Worm (Caenorhabditis elegans): Measurements from ENCODE around the gene C48D1.1.

The C48D1.1 gene

DNA sequence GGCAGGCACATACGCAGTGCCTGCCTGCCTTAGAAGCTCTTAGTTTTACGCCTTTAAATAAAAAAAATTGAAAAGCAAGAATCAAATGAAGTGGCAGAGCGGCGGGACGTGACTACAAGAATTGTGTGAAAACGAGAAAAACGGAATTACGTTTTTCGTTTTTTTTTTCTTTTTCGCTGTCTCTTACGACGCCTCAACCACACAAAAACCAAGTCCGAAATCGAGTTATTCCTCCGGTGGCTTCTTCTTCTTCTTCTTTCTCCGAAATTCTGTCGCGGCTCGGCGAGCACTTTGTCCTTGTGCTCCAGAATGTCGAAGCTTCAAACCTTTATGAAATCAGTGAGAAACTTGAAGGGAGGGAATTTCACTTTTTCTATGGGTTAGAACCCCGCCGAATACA, 23.4 kb upstream of the C48D1.1 start:
- TF ChIP-seq fkh-10 (GFP tag; optimal IDR thresholded peaks at IDR 0.05) (peak; percentile 72), dsc-1 (tag; optimal IDR thresholded peaks at IDR 0.05) (no peak)

DNA sequence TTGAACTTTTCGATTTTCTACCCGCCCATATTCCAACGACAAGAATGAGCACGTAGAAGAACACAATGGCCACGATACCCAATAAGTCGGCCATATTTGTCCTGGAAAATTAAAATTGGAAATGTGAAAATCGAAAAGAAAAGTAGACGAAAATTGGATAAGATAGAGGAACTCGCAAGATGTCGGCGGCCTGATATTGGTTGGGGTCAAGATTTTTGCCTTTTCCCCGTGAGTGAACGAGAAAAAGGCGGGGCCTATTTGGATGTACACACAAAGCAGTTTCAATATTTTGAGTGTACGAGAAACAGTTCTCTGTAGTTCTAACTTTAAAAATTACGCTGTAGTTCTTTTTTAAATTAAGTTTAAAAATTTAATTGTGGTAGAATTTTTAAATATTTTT, 17.3 kb upstream of the C48D1.1 start, which contains the start of gene cho-1:
Gene cho-1 (minus strand): TSS at position 101 of the 400 bp plus-strand sequence.
- no peak for TF ChIP-seq Y116A8C.19 (tag; optimal IDR thresholded peaks at IDR 0.05; ENCODE audit: borderline replicate concordance)
- no peak for TF ChIP-seq lsy-2 (tag; optimal IDR thresholded peaks at IDR 0.05)

DNA sequence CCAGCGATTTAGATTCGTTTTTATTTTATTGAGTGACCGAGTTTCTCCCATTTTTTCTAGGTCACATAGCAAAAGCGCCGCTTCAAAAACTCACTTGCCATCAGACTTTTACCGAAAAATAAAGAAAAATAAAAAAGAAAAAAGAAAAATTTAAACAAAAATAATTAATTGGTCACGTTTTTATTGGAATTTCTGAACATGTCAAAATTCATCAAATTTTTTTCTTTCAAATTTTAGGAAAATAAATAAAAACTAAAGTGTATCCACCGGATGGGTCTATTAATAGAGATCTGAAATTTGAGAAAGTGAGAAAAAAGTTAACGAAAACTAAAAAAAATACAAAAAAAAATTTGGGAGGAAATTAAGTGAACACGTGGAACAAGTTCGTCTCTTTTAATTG, 12.4 kb upstream of the C48D1.1 start, which contains the start of gene C48D1.9:
Gene C48D1.9 (minus strand): TSS at position 101 of the 400 bp plus-strand sequence.
- no peak for TF ChIP-seq lin-14 (GFP tag; optimal IDR thresholded peaks at IDR 0.05)
- TF ChIP-seq fkh-10 (GFP tag; optimal IDR thresholded peaks at IDR 0.05) = no peak
- TF ChIP-seq efl-3 (GFP tag; optimal IDR thresholded peaks at IDR 0.05) = no peak
- no peak for TF ChIP-seq nhr-77 (tag; optimal IDR thresholded peaks at IDR 0.05)
- no peak for TF ChIP-seq jun-1 (tag; optimal IDR thresholded peaks at IDR 0.05)
- no peak for TF ChIP-seq skn-1 (tag; optimal IDR thresholded peaks at IDR 0.05)

DNA sequence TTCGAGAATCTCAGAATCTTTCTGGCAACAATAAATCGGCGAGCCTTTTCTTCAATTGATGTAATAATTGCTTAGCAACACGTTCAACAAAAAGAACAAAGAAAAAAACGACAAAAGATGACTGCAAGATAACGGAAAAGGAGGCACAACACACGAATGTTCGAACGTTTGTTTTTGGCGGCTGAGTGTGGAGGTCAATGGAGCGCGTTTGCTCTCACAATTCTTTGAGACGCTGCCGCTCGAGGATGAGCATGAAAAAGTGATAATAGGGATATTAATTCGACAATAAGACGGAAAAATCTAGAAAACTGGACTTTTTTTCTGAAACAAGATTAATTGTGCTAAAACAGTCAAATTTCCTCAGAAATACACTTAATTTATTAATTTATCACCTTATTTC, 8.7 kb upstream of the C48D1.1 start:
- TF ChIP-seq dpl-1 (GFP tag; optimal IDR thresholded peaks at IDR 0.05) (peak; percentile 68 to 84 (median 77)), lin-35 (GFP tag; optimal IDR thresholded peaks at IDR 0.05) (peak; percentile 65 to 90), efl-1 (optimal IDR thresholded peaks at IDR 0.05) (peak; percentile 78 to 82), efl-1 (GFP tag; optimal IDR thresholded peaks at IDR 0.05 in 1 of 2) (peak; percentile 82 to 98), lsy-2 (tag; optimal IDR thresholded peaks at IDR 0.05) (peak in 1 of 2 experiments; percentile 65), snu-23 (GFP tag; optimal IDR thresholded peaks at IDR 0.05) (peak; percentile 28), ceh-82 (tag; optimal IDR thresholded peaks at IDR 0.05) (peak in 1 of 3 experiments; percentile 21), nhr-71 (tag; optimal IDR thresholded peaks at IDR 0.05) (no peak), nhr-28 (tag; optimal IDR thresholded peaks at IDR 0.05) (no peak), ceh-63 (GFP tag; optimal IDR thresholded peaks at IDR 0.05) (no peak), F16B12.6 (tag; optimal IDR thresholded peaks at IDR 0.05) (peak; percentile 7), ceh-88 (GFP tag; IDR thresholded peaks at IDR 0.05) (no peak)

DNA sequence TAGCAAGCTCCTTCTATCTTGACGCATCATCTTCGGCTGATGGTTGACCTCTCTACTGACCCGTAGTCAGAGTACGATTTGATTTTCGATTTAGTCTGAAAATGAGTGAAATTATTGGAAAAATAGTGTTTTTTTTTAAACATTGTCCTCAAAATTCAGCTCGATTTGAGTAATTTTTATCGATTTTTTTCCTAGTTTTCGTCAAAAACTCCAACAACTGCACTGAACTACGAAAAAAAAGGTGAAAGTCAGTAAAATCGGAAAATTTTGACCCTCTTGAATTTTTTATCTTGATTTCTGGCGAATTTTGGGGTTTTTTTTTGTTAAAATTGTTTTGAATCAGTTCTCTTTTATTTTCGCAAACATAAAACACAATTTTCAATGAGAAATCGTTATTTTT, 6.9 kb upstream of the C48D1.1 start, which contains the start of gene ced-3:
Gene ced-3 (minus strand): TSS at position 101 of the 400 bp plus-strand sequence.
- TF ChIP-seq dsc-1 (tag; optimal IDR thresholded peaks at IDR 0.05) (no peak), efl-3 (GFP tag; optimal IDR thresholded peaks at IDR 0.05) (no peak), nhr-77 (tag; optimal IDR thresholded peaks at IDR 0.05) (no peak), swsn-7 (tag; optimal IDR thresholded peaks at IDR 0.05) (no peak), efl-1 (optimal IDR thresholded peaks at IDR 0.05) (no peak), efl-1 (GFP tag; optimal IDR thresholded peaks at IDR 0.05 in 1 of 2) (peak in 1 of 2 experiments; percentile 22)

DNA sequence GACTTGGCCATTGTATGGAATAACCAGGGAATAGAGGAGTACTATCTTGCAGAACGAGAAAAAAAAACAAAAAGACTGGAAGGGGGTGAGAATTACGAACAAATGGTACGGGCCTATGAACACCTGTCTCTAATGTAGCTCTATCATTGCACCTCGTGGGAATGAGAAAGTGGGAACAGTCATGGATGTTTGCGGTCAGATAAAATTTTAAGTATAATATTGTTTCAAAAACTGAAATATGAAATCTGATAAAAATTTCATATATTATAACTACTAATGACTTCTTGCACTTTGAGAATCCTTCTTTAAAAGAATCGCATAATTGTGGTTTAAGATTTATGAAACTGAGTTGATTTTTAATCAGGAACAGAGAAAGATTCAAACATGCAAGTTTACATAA, 3.9 kb downstream of the C48D1.1 start, which contains the start of gene F58D2.5:
Gene F58D2.5 (minus strand): TSS at position 101 of the 400 bp plus-strand sequence.
- TF ChIP-seq ceh-63 (GFP tag; optimal IDR thresholded peaks at IDR 0.05) = no peak
- TF ChIP-seq Y116A8C.19 (tag; optimal IDR thresholded peaks at IDR 0.05; ENCODE audit: borderline replicate concordance) = no peak
- TF ChIP-seq nhr-85 (tag) = no peak
- no peak for TF ChIP-seq tbx-2 (tag; optimal IDR thresholded peaks at IDR 0.05)
- TF ChIP-seq egl-27 (tag; optimal IDR thresholded peaks at IDR 0.05) = no peak
- no peak for TF ChIP-seq mef-2 (tag; optimal IDR thresholded peaks at IDR 0.05)
- TF ChIP-seq sptf-1 (tag; optimal IDR thresholded peaks at IDR 0.05) = no peak
- TF ChIP-seq nhr-28 (tag; optimal IDR thresholded peaks at IDR 0.05) = no peak
- TF ChIP-seq xbp-1 (tag; optimal IDR thresholded peaks at IDR 0.05) = no peak
- no peak for TF ChIP-seq swsn-7 (tag; optimal IDR thresholded peaks at IDR 0.05)

DNA sequence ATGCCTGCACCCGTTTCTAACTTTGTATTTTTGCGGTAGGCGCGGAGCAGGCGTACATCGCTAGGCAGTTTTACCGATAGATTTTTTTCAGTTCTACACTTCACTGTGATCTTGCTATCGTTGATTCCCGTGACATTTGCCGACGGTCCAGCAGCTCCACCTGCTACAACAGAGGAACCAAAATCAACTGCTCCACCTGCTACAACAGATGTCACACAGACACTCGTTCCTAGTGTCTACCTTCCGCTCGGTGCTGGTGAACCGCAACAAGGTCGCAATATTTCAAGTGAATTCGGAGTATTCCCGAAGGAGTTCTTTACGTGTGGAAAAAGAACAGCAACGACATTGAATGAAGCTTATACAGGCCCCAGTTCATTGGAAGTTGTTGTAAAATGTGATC, 7.1 kb downstream of the C48D1.1 start:
- TF ChIP-seq tbx-2 (tag; optimal IDR thresholded peaks at IDR 0.05) = no peak
- no peak for TF ChIP-seq rnt-1 (tag; optimal IDR thresholded peaks at IDR 0.05)
- no peak for TF ChIP-seq grh-1 (GFP tag; IDR thresholded peaks at IDR 0.05)
- no peak for TF ChIP-seq efl-1 (optimal IDR thresholded peaks at IDR 0.05)
- TF ChIP-seq efl-1 (GFP tag; optimal IDR thresholded peaks at IDR 0.05 in 1 of 2) = peak in 1 of 2 experiments; percentile 65

Data from whole organism, L1 larva.